Fruit fly (Drosophila melanogaster) whole organism, embryonic: ENCODE measurements around the gene CG7156.

ENCODE experiments used
- ATbp ChIP-seq: fragments of 200-800 bp; sonication (Bioruptor generic); optimal IDR thresholded peaks from 2 replicates; lab custom pipeline; 2017; ENCODE audit warnings: missing biosample characterization, mild to moderate bottlenecking, missing genetic modification characterization, missing genetic modification reagents
- Antp ChIP-seq: fragments of 200-800 bp; sonication (Bioruptor generic); optimal IDR thresholded peaks from 3 replicates; lab custom pipeline; 2016; ENCODE audit warnings: missing biosample characterization, missing genetic modification characterization
- Atf-2 ChIP-seq: fragments of 200-800 bp; sonication (Bioruptor generic); optimal IDR thresholded peaks from 2 replicates; lab custom pipeline; 2016; ENCODE audit warnings: missing biosample characterization, missing genetic modification characterization
- B-H1 ChIP-seq: fragments of 200-800 bp; sonication (Bioruptor generic); IDR thresholded peaks from 3 replicates; pipeline ENCODE4 v1.3.6; 2022; ENCODE audit warnings: missing biosample characterization, missing genetic modification characterization
- Bgb ChIP-seq: fragments of 200-800 bp; sonication (Bioruptor generic); IDR thresholded peaks from 2 replicates; pipeline ENCODE4 v1.3.6; 2022; ENCODE audit warnings: missing biosample characterization, missing genetic modification characterization; ENCODE audit not compliant: partially characterized antibody
- CG1233 ChIP-seq: fragments of 200-800 bp; sonication (Bioruptor generic); optimal IDR thresholded peaks from 4 replicates; lab custom pipeline; 2018; ENCODE audit warnings: missing biosample characterization, mild to moderate bottlenecking, missing genetic modification characterization
- CG14860 ChIP-seq: fragments of 200-800 bp; sonication (Bioruptor generic); IDR thresholded peaks from 3 replicates; pipeline ENCODE4 v1.3.6; 2022; ENCODE audit warnings: missing biosample characterization, missing genetic modification characterization; ENCODE audit not compliant: partially characterized antibody
- CG1529 ChIP-seq: fragments of 200-800 bp; sonication (Bioruptor generic); optimal IDR thresholded peaks from 3 replicates; lab custom pipeline; 2018; ENCODE audit warnings: missing biosample characterization, missing genetic modification characterization
- CG17359 ChIP-seq: fragments of 200-800 bp; sonication (Bioruptor generic); optimal IDR thresholded peaks from 3 replicates; lab custom pipeline; 2018; ENCODE audit warnings: missing biosample characterization, mild to moderate bottlenecking, missing genetic modification characterization, moderate library complexity
- CG17829 ChIP-seq: fragments of 200-800 bp; optimal IDR thresholded peaks from 2 replicates; lab custom pipeline; 2019; ENCODE audit warnings: missing biosample characterization, mild to moderate bottlenecking, missing genetic modification characterization, moderate library complexity
- CG18476 ChIP-seq: fragments of 200-800 bp; sonication (Bioruptor generic); optimal IDR thresholded peaks from 2 replicates; lab custom pipeline; 2016; ENCODE audit warnings: missing biosample characterization, mild to moderate bottlenecking, missing genetic modification characterization
- CG31441 ChIP-seq: fragments of 200-800 bp; sonication (Bioruptor generic); IDR thresholded peaks from 2 replicates; pipeline ENCODE4 v1.3.6; 2022; ENCODE audit warnings: missing biosample characterization, missing genetic modification characterization
- CG32532 ChIP-seq: fragments of 200-800 bp; sonication (Bioruptor generic); IDR thresholded peaks from 2 replicates; pipeline ENCODE4 v1.3.6; 2022; ENCODE audit warnings: missing biosample characterization, missing genetic modification characterization
- CG3407 ChIP-seq: fragments of 200-800 bp; sonication (Bioruptor generic); optimal IDR thresholded peaks from 2 replicates; lab custom pipeline; 2018; ENCODE audit warnings: missing biosample characterization, mild to moderate bottlenecking, missing genetic modification characterization
- CG34224 ChIP-seq: fragments of 200-800 bp; sonication (Bioruptor generic); IDR thresholded peaks from 3 replicates; pipeline ENCODE4 v1.3.6; 2022; ENCODE audit warnings: missing biosample characterization, missing genetic modification characterization; ENCODE audit not compliant: partially characterized antibody
- CG34376 ChIP-seq: fragments of 200-800 bp; sonication (Bioruptor generic); optimal IDR thresholded peaks from 2 replicates; lab custom pipeline; 2018; ENCODE audit warnings: missing biosample characterization, mild to moderate bottlenecking, missing genetic modification characterization
- CG4854 ChIP-seq: fragments of 200-800 bp; sonication (Bioruptor generic); optimal IDR thresholded peaks from 2 replicates; lab custom pipeline; 2016; ENCODE audit warnings: missing biosample characterization, missing genetic modification characterization, inconsistent platforms
- CG6654 ChIP-seq: fragments of 200-800 bp; sonication (Bioruptor generic); optimal IDR thresholded peaks from 2 replicates; lab custom pipeline; 2017; ENCODE audit warnings: missing biosample characterization, mild to moderate bottlenecking, missing genetic modification characterization
- CG9727 ChIP-seq: fragments of 200-800 bp; sonication (Bioruptor generic); optimal IDR thresholded peaks from 3 replicates; lab custom pipeline; 2017; ENCODE audit warnings: missing biosample characterization, mild to moderate bottlenecking, missing genetic modification characterization
- D19B ChIP-seq: fragments of 200-800 bp; sonication (Bioruptor generic); optimal IDR thresholded peaks from 2 replicates; lab custom pipeline; 2017; ENCODE audit warnings: missing biosample characterization, mild to moderate bottlenecking, missing genetic modification characterization
- Ets65A ChIP-seq: fragments of 200-800 bp; sonication (Bioruptor generic); peaks from one replicate; lab custom pipeline; 2016; ENCODE audit warnings: missing biosample characterization, missing genetic modification characterization
- Hr39 ChIP-seq: fragments of >200 bp; optimal IDR thresholded peaks from 2 replicates; lab custom pipeline; 2017
- Max ChIP-seq: fragments of 200-800 bp; sonication (Bioruptor generic); optimal IDR thresholded peaks from 2 replicates; lab custom pipeline; 2016; ENCODE audit warnings: missing biosample characterization, mild to moderate bottlenecking, missing genetic modification characterization
- Neu2 ChIP-seq: fragments of 200-800 bp; sonication (Bioruptor generic); optimal IDR thresholded peaks from 3 replicates; lab custom pipeline; 2016; ENCODE audit warnings: missing biosample characterization, missing genetic modification characterization, borderline replicate concordance
- Nf-YB ChIP-seq: fragments of 200-800 bp; sonication (Bioruptor generic); optimal IDR thresholded peaks from 3 replicates; lab custom pipeline; 2019; ENCODE audit warnings: missing biosample characterization, mild to moderate bottlenecking, missing genetic modification characterization, moderate library complexity
- Oli ChIP-seq: fragments of 200-800 bp; sonication (Bioruptor generic); optimal IDR thresholded peaks from 2 replicates; lab custom pipeline; 2018; ENCODE audit warnings: missing biosample characterization, mild to moderate bottlenecking, missing genetic modification characterization, moderate library complexity
- Sry-β ChIP-seq: fragments of 200-800 bp; sonication (Bioruptor generic); optimal IDR thresholded peaks from 2 replicates; lab custom pipeline; 2018; ENCODE audit warnings: missing biosample characterization, mild to moderate bottlenecking, missing genetic modification characterization, moderate library complexity
- TFAM ChIP-seq: fragments of 200-800 bp; sonication (Bioruptor generic); optimal IDR thresholded peaks from 2 replicates; lab custom pipeline; 2017; ENCODE audit warnings: missing biosample characterization, missing genetic modification characterization, inconsistent platforms
- Tbp ChIP-seq: fragments of >200 bp; optimal IDR thresholded peaks from 2 replicates; lab custom pipeline; 2018; ENCODE audit warnings: missing biosample characterization, missing genetic modification characterization
- ac ChIP-seq: fragments of 200-800 bp; sonication (Bioruptor generic); optimal IDR thresholded peaks from 3 replicates; lab custom pipeline; 2017; ENCODE audit warnings: missing biosample characterization, mild to moderate bottlenecking, missing genetic modification characterization
- ap ChIP-seq: fragments of 200-800 bp; sonication (Bioruptor generic); IDR thresholded peaks from 2 replicates; pipeline ENCODE4 v1.3.6; 2022; ENCODE audit warnings: missing biosample characterization, missing genetic modification characterization
- cas ChIP-seq: fragments of 200-800 bp; sonication (Bioruptor generic); IDR thresholded peaks from 2 replicates; pipeline ENCODE4 v1.3.6; 2022; ENCODE audit warnings: missing biosample characterization, missing genetic modification characterization
- ci ChIP-seq: fragments of 200-800 bp; sonication (Bioruptor generic); IDR thresholded peaks from 3 replicates; pipeline ENCODE4 v1.3.6; 2022; ENCODE audit warnings: missing biosample characterization, missing genetic modification characterization
- crp ChIP-seq, 2 experiments: fragments of 200-800 bp; sonication (Bioruptor generic); optimal IDR thresholded peaks; 2 replicates in 1 of 2; 3 replicates in 1 of 2; lab custom pipeline; 2017; ENCODE audit warnings: missing biosample characterization in 2 of 2, missing genetic modification characterization in 2 of 2, mild to moderate bottlenecking in 1 of 2, moderate library complexity in 1 of 2
- dpn ChIP-seq, 2 experiments: fragments of 200-800 bp; sonication (Bioruptor generic); optimal IDR thresholded peaks; 3 replicates each; lab custom pipeline; 2016; ENCODE audit warnings: missing biosample characterization in 2 of 2, missing genetic modification characterization in 2 of 2
- emc ChIP-seq: fragments of 200-800 bp; sonication (Bioruptor generic); optimal IDR thresholded peaks from 2 replicates; lab custom pipeline; 2016; ENCODE audit warnings: missing biosample characterization, missing genetic modification characterization
- en ChIP-seq: fragments of 200-800 bp; sonication (Bioruptor generic); optimal IDR thresholded peaks from 2 replicates; lab custom pipeline; 2016; ENCODE audit warnings: missing biosample characterization, missing genetic modification characterization
- fd96Cb ChIP-seq: fragments of 200-800 bp; sonication (Bioruptor generic); optimal IDR thresholded peaks from 2 replicates; lab custom pipeline; 2018; ENCODE audit warnings: missing biosample characterization, mild to moderate bottlenecking, missing genetic modification characterization, moderate library complexity
- h ChIP-seq: fragments of >200 bp; optimal IDR thresholded peaks from 2 replicates; lab custom pipeline; 2017
- peb ChIP-seq: fragments of 200-800 bp; sonication (Bioruptor generic); IDR thresholded peaks from 2 replicates; pipeline ENCODE4 v1.3.6; 2022; ENCODE audit warnings: missing biosample characterization, missing genetic modification characterization
- pita ChIP-seq: fragments of 200-800 bp; sonication (Bioruptor generic); optimal IDR thresholded peaks from 2 replicates; lab custom pipeline; 2017; ENCODE audit warnings: missing biosample characterization, mild to moderate bottlenecking, missing genetic modification characterization
- sima ChIP-seq: fragments of 200-800 bp; sonication (Bioruptor generic); optimal IDR thresholded peaks from 2 replicates; lab custom pipeline; 2016; ENCODE audit warnings: missing biosample characterization, missing genetic modification characterization
- slou ChIP-seq: fragments of 200-800 bp; sonication (Bioruptor generic); optimal IDR thresholded peaks from 3 replicates; lab custom pipeline; 2016; ENCODE audit warnings: missing biosample characterization, missing genetic modification characterization
- sob ChIP-seq: fragments of 200-800 bp; sonication (Bioruptor generic); IDR thresholded peaks from 2 replicates; pipeline ENCODE4 v1.3.6; 2022; ENCODE audit warnings: missing biosample characterization, missing genetic modification characterization
- unc-4 ChIP-seq: fragments of 200-800 bp; sonication (Bioruptor generic); IDR thresholded peaks from 2 replicates; pipeline ENCODE4 v1.3.6; 2022; ENCODE audit warnings: missing biosample characterization, missing genetic modification characterization; ENCODE audit not compliant: partially characterized antibody
- unpg ChIP-seq: fragments of 200-800 bp; sonication (Bioruptor generic); optimal IDR thresholded peaks from 3 replicates; lab custom pipeline; 2018; ENCODE audit warnings: missing biosample characterization, mild to moderate bottlenecking, missing genetic modification characterization, moderate library complexity
- wdn ChIP-seq: fragments of 200-800 bp; sonication (Bioruptor generic); IDR thresholded peaks from 2 replicates; pipeline ENCODE4 v1.3.6; 2022; ENCODE audit warnings: missing biosample characterization, missing genetic modification characterization

CG7156 gene

dm6 chr3R:18245044-18245596, 3.2 kb upstream of the CG7156 start (continued):
- TF ChIP-seq Ets65A (GFP tag; lab: Kevin White, UChicago) = peak; percentile 29
- 0 out of 2 replicates have a peak, but pooled peaks have one; percentile 6 for TF ChIP-seq sob
- TF ChIP-seq ci (GFP tag; lab: Robert Waterston, UW) = 0 out of 3 replicates have a peak, but pooled peaks have one; percentile 32
- TF ChIP-seq h (lab: Kevin White, UChicago) = no peak
- TF ChIP-seq, all 482 proteins: peak for 18

- TF ChIP-seq CG14860 (GFP tag; lab: Robert Waterston, UW) (no peak), CG1529 (GFP tag; lab: Kevin White, UChicago) (no peak), D19B (GFP tag; lab: Kevin White, UChicago) (no peak), Antp (GFP tag; lab: Kevin White, UChicago) (no peak), crp (GFP tag; optimal IDR thresholded peaks at IDR 0.05; lab: Kevin White, UChicago) (no peak), CG34376 (peak; percentile 51), peb (GFP tag; lab: Robert Waterston, UW) (no peak), Hr39 (no peak), CG3407 (no peak), CG18476 (GFP tag; lab: Kevin White, UChicago) (no peak), Nf-YB (GFP tag; lab: Kevin White, UChicago) (peak; percentile 40), CG32532 (GFP tag; lab: Robert Waterston, UW) (peak; percentile 16; the same call in 1 of the 2 replicates), slou (GFP tag; lab: Kevin White, UChicago) (no peak), ATbp (GFP tag; lab: Kevin White, UChicago) (no peak), wdn (GFP tag; lab: Robert Waterston, UW) (no peak), ap (GFP tag; lab: Robert Waterston, UW) (no peak), pita (GFP tag; lab: Kevin White, UChicago) (no peak), en (GFP tag; lab: Kevin White, UChicago) (no peak), Sry-β (no peak), Oli (tag; lab: Kevin White, UChicago) (peak; percentile 38), CG1233 (GFP tag; lab: Kevin White, UChicago) (no peak), CG6654 (GFP tag; lab: Kevin White, UChicago) (no peak), unc-4 (GFP tag; lab: Robert Waterston, UW) (peak; percentile 36), Bgb (peak; percentile 28; the same call in 1 of the 2 replicates), B-H1 (GFP tag; lab: Robert Waterston, UW) (no peak), emc (no peak), cas (GFP tag; lab: Robert Waterston, UW) (no peak), unpg (GFP tag; lab: Kevin White, UChicago) (no peak), Max (GFP tag; lab: Kevin White, UChicago) (no peak), TFAM (GFP tag; lab: Kevin White, UChicago) (no peak), CG31441 (GFP tag; lab: Robert Waterston, UW) (0 out of 2 replicates have a peak, but pooled peaks have one; percentile 11), CG9727 (GFP tag; lab: Kevin White, UChicago) (no peak), Atf-2 (GFP tag; lab: Kevin White, UChicago) (no peak), sima (GFP tag; lab: Kevin White, UChicago) (no peak), CG4854 (GFP tag; lab: Kevin White, UChicago) (no peak), dpn (GFP tag; optimal IDR thresholded peaks at IDR 0.05; lab: Kevin White, UChicago) (no peak), Neu2 (GFP tag; lab: Kevin White, UChicago) (no peak), Tbp (GFP tag; lab: Kevin White, UChicago) (no peak), CG17359 (no peak), ac (GFP tag; lab: Kevin White, UChicago) (no peak), CG17829 (tag; lab: Kevin White, UChicago) (no peak), CG34224 (GFP tag; lab: Robert Waterston, UW) (0 out of 3 replicates have a peak, but pooled peaks have one; percentile 19), fd96Cb (tag; lab: Kevin White, UChicago) (no peak)
Measured at dm6 chr3R:18244171-18245043, 2.4 kb upstream of the CG7156 start.
